Fruit fly (Drosophila melanogaster) whole organism, embryonic: Measurements from ENCODE around the gene CG33947.
A peak's percentile ranks its signal among the peaks of the same experiment; 100 is the strongest.

Source experiments
- Ada2b ChIP-seq: fragments of 200-800 bp; sonication (Bioruptor generic); IDR thresholded peaks from 2 replicates; pipeline ENCODE4 v1.3.6; 2022; ENCODE audit warnings: missing biosample characterization, missing genetic modification characterization
- Blimp-1 ChIP-seq: fragments of 200-800 bp; sonication (Bioruptor generic); optimal IDR thresholded peaks from 3 replicates; lab custom pipeline; 2018; ENCODE audit warnings: missing biosample characterization, missing genetic modification characterization, mild to moderate bottlenecking, moderate library complexity, missing genetic modification reagents
- CG11456 ChIP-seq: fragments of 200-800 bp; sonication (Bioruptor generic); IDR thresholded peaks from 3 replicates; pipeline ENCODE4 v1.3.6; 2022; ENCODE audit warnings: missing biosample characterization, missing genetic modification characterization
- CG12155 ChIP-seq: fragments of 200-800 bp; sonication (Bioruptor generic); optimal IDR thresholded peaks from 3 replicates; lab custom pipeline; 2016; ENCODE audit warnings: missing biosample characterization, missing genetic modification characterization
- CG13287 ChIP-seq: fragments of 200-800 bp; sonication (Bioruptor generic); IDR thresholded peaks from 2 replicates; pipeline ENCODE4 v1.3.6; 2022; ENCODE audit warnings: missing biosample characterization, missing genetic modification characterization; ENCODE audit not compliant: partially characterized antibody
- CG15073 ChIP-seq: fragments of 200-800 bp; sonication (Bioruptor generic); optimal IDR thresholded peaks from 2 replicates; lab custom pipeline; 2016; ENCODE audit warnings: missing biosample characterization, missing genetic modification characterization
- CG1529 ChIP-seq: fragments of 200-800 bp; sonication (Bioruptor generic); optimal IDR thresholded peaks from 3 replicates; lab custom pipeline; 2018; ENCODE audit warnings: missing biosample characterization, missing genetic modification characterization
- CG18476 ChIP-seq: fragments of 200-800 bp; sonication (Bioruptor generic); optimal IDR thresholded peaks from 2 replicates; lab custom pipeline; 2016; ENCODE audit warnings: missing biosample characterization, mild to moderate bottlenecking, missing genetic modification characterization
- CG18599 ChIP-seq: fragments of 200-800 bp; sonication (Bioruptor generic); optimal IDR thresholded peaks from 3 replicates; lab custom pipeline; 2017; ENCODE audit warnings: missing biosample characterization, missing genetic modification characterization, mild to moderate bottlenecking, moderate library complexity, missing genetic modification reagents
- CG2116 ChIP-seq: fragments of 200-800 bp; sonication (Bioruptor generic); optimal IDR thresholded peaks from 3 replicates; lab custom pipeline; 2018; ENCODE audit warnings: missing biosample characterization, mild to moderate bottlenecking, missing genetic modification characterization
- CG2202 ChIP-seq: fragments of 200-800 bp; sonication (Bioruptor generic); optimal IDR thresholded peaks from 2 replicates; lab custom pipeline; 2018; ENCODE audit warnings: missing biosample characterization, mild to moderate bottlenecking, missing genetic modification characterization
- CG6272 ChIP-seq: fragments of 200-800 bp; sonication (Bioruptor generic); IDR thresholded peaks from 2 replicates; pipeline ENCODE4 v1.3.6; 2022; ENCODE audit warnings: missing biosample characterization, missing genetic modification characterization
- CG6689 ChIP-seq: fragments of 200-800 bp; sonication (Bioruptor generic); IDR thresholded peaks from 2 replicates; pipeline ENCODE4 v1.3.6; 2022; ENCODE audit warnings: missing biosample characterization, missing genetic modification characterization
- CG8359 ChIP-seq: fragments of 200-800 bp; sonication (Bioruptor generic); optimal IDR thresholded peaks from 2 replicates; lab custom pipeline; 2017; ENCODE audit warnings: missing biosample characterization, mild to moderate bottlenecking, missing genetic modification characterization, borderline replicate concordance
- CG9215 ChIP-seq: fragments of 200-800 bp; sonication (Bioruptor generic); IDR thresholded peaks from 2 replicates; pipeline ENCODE4 v1.3.6; 2022; ENCODE audit warnings: missing biosample characterization, missing genetic modification characterization
- CG9609 ChIP-seq: fragments of 200-800 bp; sonication (Bioruptor generic); optimal IDR thresholded peaks from 3 replicates; lab custom pipeline; 2016; ENCODE audit warnings: missing biosample characterization, missing genetic modification characterization
- Camta ChIP-seq: fragments of 200-800 bp; sonication (Bioruptor generic); optimal IDR thresholded peaks from 2 replicates; lab custom pipeline; 2016; ENCODE audit warnings: missing biosample characterization, missing genetic modification characterization
- CoRest ChIP-seq: fragments of 200-800 bp; sonication (Bioruptor generic); optimal IDR thresholded peaks from 3 replicates; lab custom pipeline; 2018; ENCODE audit warnings: missing biosample characterization, mild to moderate bottlenecking, missing genetic modification characterization, moderate library complexity
- Dref ChIP-seq: fragments of 200-800 bp; sonication (Bioruptor generic); IDR thresholded peaks from 2 replicates; pipeline ENCODE4 v1.3.6; 2022; ENCODE audit warnings: missing biosample characterization, missing genetic modification characterization
- HmgZ ChIP-seq: fragments of 200-800 bp; sonication (Bioruptor generic); optimal IDR thresholded peaks from 2 replicates; lab custom pipeline; 2018; ENCODE audit warnings: missing biosample characterization, mild to moderate bottlenecking, missing genetic modification characterization
- Kr ChIP-seq: fragments of 200-800 bp; sonication (Bioruptor generic); optimal IDR thresholded peaks from 2 replicates; lab custom pipeline; 2017; ENCODE audit warnings: missing biosample characterization, mild to moderate bottlenecking, missing genetic modification characterization
- MESR4 ChIP-seq: fragments of 200-800 bp; sonication (Bioruptor generic); optimal IDR thresholded peaks from 2 replicates; lab custom pipeline; 2018; ENCODE audit warnings: missing biosample characterization, mild to moderate bottlenecking, missing genetic modification characterization, moderate library complexity
- Myb ChIP-seq: fragments of 200-800 bp; sonication (Bioruptor generic); optimal IDR thresholded peaks from 2 replicates; lab custom pipeline; 2016; ENCODE audit warnings: missing biosample characterization, missing genetic modification characterization
- NfI ChIP-seq: fragments of 200-800 bp; sonication (Bioruptor generic); optimal IDR thresholded peaks from 3 replicates; lab custom pipeline; 2018; ENCODE audit warnings: missing biosample characterization, mild to moderate bottlenecking, missing genetic modification characterization, moderate library complexity
- Optix ChIP-seq: fragments of 200-800 bp; sonication (Bioruptor generic); IDR thresholded peaks from 3 replicates; pipeline ENCODE4 v1.3.6; 2022; ENCODE audit warnings: missing biosample characterization, missing genetic modification characterization
- Poxn ChIP-seq: fragments of 200-800 bp; sonication (Bioruptor generic); IDR thresholded peaks from 2 replicates; pipeline ENCODE4 v1.3.6; 2022; ENCODE audit warnings: missing biosample characterization, missing genetic modification characterization
- Rfx ChIP-seq: fragments of 200-800 bp; sonication (Bioruptor generic); IDR thresholded peaks from 2 replicates; pipeline ENCODE4 v1.3.6; 2022; ENCODE audit warnings: missing biosample characterization, missing genetic modification characterization
- Spps ChIP-seq: fragments of 200-800 bp; sonication (Bioruptor generic); optimal IDR thresholded peaks from 2 replicates; lab custom pipeline; 2018; ENCODE audit warnings: missing biosample characterization, mild to moderate bottlenecking, missing genetic modification characterization
- Xrp1 ChIP-seq: fragments of 200-800 bp; sonication (Bioruptor generic); IDR thresholded peaks from 2 replicates; pipeline ENCODE4 v1.3.6; 2022; ENCODE audit warnings: missing biosample characterization, missing genetic modification characterization
- ab ChIP-seq: fragments of 200-800 bp; sonication (Bioruptor generic); optimal IDR thresholded peaks from 2 replicates; lab custom pipeline; 2016; ENCODE audit warnings: missing biosample characterization, missing genetic modification characterization
- bigmax ChIP-seq: fragments of 200-800 bp; sonication (Bioruptor generic); optimal IDR thresholded peaks from 2 replicates; lab custom pipeline; 2018; ENCODE audit warnings: missing biosample characterization, mild to moderate bottlenecking, missing genetic modification characterization
- crp ChIP-seq, 2 experiments: fragments of 200-800 bp; sonication (Bioruptor generic); optimal IDR thresholded peaks; 2 replicates in 1 of 2; 3 replicates in 1 of 2; lab custom pipeline; 2017; ENCODE audit warnings: missing biosample characterization in 2 of 2, missing genetic modification characterization in 2 of 2, mild to moderate bottlenecking in 1 of 2, moderate library complexity in 1 of 2
- dm ChIP-seq: fragments of 200-800 bp; sonication (Bioruptor generic); optimal IDR thresholded peaks from 3 replicates; lab custom pipeline; 2016; ENCODE audit warnings: missing biosample characterization, missing genetic modification characterization
- dpn ChIP-seq, 2 experiments: fragments of 200-800 bp; sonication (Bioruptor generic); optimal IDR thresholded peaks; 3 replicates each; lab custom pipeline; 2016; ENCODE audit warnings: missing biosample characterization in 2 of 2, missing genetic modification characterization in 2 of 2
- eyg ChIP-seq: fragments of 200-800 bp; sonication (Bioruptor generic); optimal IDR thresholded peaks from 3 replicates; lab custom pipeline; 2016; ENCODE audit warnings: missing biosample characterization, missing genetic modification characterization
- fu2 ChIP-seq: fragments of 200-800 bp; sonication (Bioruptor generic); optimal IDR thresholded peaks from 2 replicates; lab custom pipeline; 2016; ENCODE audit warnings: missing biosample characterization, missing genetic modification characterization
- ham ChIP-seq: fragments of 200-800 bp; sonication (Bioruptor generic); IDR thresholded peaks from 2 replicates; pipeline ENCODE4 v1.3.6; 2022; ENCODE audit warnings: missing biosample characterization, missing genetic modification characterization
- hb ChIP-seq: fragments of 200-800 bp; sonication (Bioruptor generic); IDR thresholded peaks from 3 replicates; pipeline ENCODE4 v1.3.6; 2022; ENCODE audit warnings: missing biosample characterization, missing genetic modification characterization; ENCODE audit not compliant: partially characterized antibody
- ind ChIP-seq: fragments of 200-800 bp; sonication (Bioruptor generic); optimal IDR thresholded peaks from 3 replicates; lab custom pipeline; 2016; ENCODE audit warnings: missing biosample characterization, missing genetic modification characterization
- jigr1 ChIP-seq: fragments of 200-800 bp; sonication (Bioruptor generic); IDR thresholded peaks from 3 replicates; pipeline ENCODE4 v1.3.6; 2022; ENCODE audit warnings: missing biosample characterization, missing genetic modification characterization
- kni ChIP-seq: fragments of 200-800 bp; sonication (Bioruptor generic); optimal IDR thresholded peaks from 3 replicates; lab custom pipeline; 2017; ENCODE audit warnings: mild to moderate bottlenecking, missing biosample characterization, missing genetic modification reagents, missing genetic modification characterization
- knrl ChIP-seq: fragments of 200-800 bp; sonication (Bioruptor generic); IDR thresholded peaks from 3 replicates; pipeline ENCODE4 v1.3.6; 2022; ENCODE audit warnings: missing biosample characterization, missing genetic modification characterization; ENCODE audit not compliant: partially characterized antibody
- pita ChIP-seq: fragments of 200-800 bp; sonication (Bioruptor generic); optimal IDR thresholded peaks from 2 replicates; lab custom pipeline; 2017; ENCODE audit warnings: missing biosample characterization, mild to moderate bottlenecking, missing genetic modification characterization
- pros ChIP-seq: fragments of 200-800 bp; sonication (Bioruptor generic); optimal IDR thresholded peaks from 3 replicates; lab custom pipeline; 2019; ENCODE audit warnings: missing biosample characterization, mild to moderate bottlenecking, missing genetic modification characterization, moderate library complexity
- pum ChIP-seq: fragments of 200-800 bp; sonication (Bioruptor generic); optimal IDR thresholded peaks from 2 replicates; lab custom pipeline; 2016; ENCODE audit warnings: missing biosample characterization, missing genetic modification characterization
- sd ChIP-seq: fragments of 200-800 bp; sonication (Bioruptor generic); optimal IDR thresholded peaks from 3 replicates; lab custom pipeline; 2018; ENCODE audit warnings: missing biosample characterization, mild to moderate bottlenecking, missing genetic modification characterization, moderate library complexity
- sima ChIP-seq: fragments of 200-800 bp; sonication (Bioruptor generic); optimal IDR thresholded peaks from 2 replicates; lab custom pipeline; 2016; ENCODE audit warnings: missing biosample characterization, missing genetic modification characterization
- slbo ChIP-seq: fragments of 200-800 bp; sonication (Bioruptor generic); IDR thresholded peaks from 2 replicates; pipeline ENCODE4 v1.3.6; 2022; ENCODE audit warnings: missing biosample characterization, missing genetic modification characterization
- sob ChIP-seq: fragments of 200-800 bp; sonication (Bioruptor generic); IDR thresholded peaks from 2 replicates; pipeline ENCODE4 v1.3.6; 2022; ENCODE audit warnings: missing biosample characterization, missing genetic modification characterization
- stc ChIP-seq: fragments of 200-800 bp; sonication (Bioruptor generic); IDR thresholded peaks from 2 replicates; pipeline ENCODE4 v1.3.6; 2022; ENCODE audit warnings: missing biosample characterization, missing genetic modification characterization
- unpg ChIP-seq: fragments of 200-800 bp; sonication (Bioruptor generic); optimal IDR thresholded peaks from 3 replicates; lab custom pipeline; 2018; ENCODE audit warnings: missing biosample characterization, mild to moderate bottlenecking, missing genetic modification characterization, moderate library complexity

The CG33947 gene

dm6 chr3L:11119901-11120418, 23.7 kb downstream of the CG33947 start (continued):
- TF ChIP-seq CG11456 (GFP tag; lab: Robert Waterston, UW), result no peak
- TF ChIP-seq sd, result peak; percentile 80
- no peak for TF ChIP-seq Poxn (GFP tag; lab: Robert Waterston, UW)
- TF ChIP-seq Xrp1 (GFP tag; lab: Robert Waterston, UW), result no peak; the same call in 1 of the 2 replicates
- no peak for TF ChIP-seq Optix (GFP tag; lab: Robert Waterston, UW)
- no peak for TF ChIP-seq MESR4 (GFP tag; lab: Kevin White, UChicago)
- no peak for TF ChIP-seq CG6272 (GFP tag; lab: Robert Waterston, UW)
- TF ChIP-seq CG15073, result no peak
- TF ChIP-seq CG2116 (GFP tag; lab: Kevin White, UChicago), result no peak
- no peak for TF ChIP-seq pita (GFP tag; lab: Kevin White, UChicago)
- peak; percentile 8 for TF ChIP-seq pros (GFP tag; lab: Kevin White, UChicago)
- no peak for TF ChIP-seq stc (GFP tag; lab: Robert Waterston, UW)
- TF ChIP-seq CG13287 (GFP tag; lab: Robert Waterston, UW), result no peak
- no peak for TF ChIP-seq Ada2b (GFP tag; lab: Robert Waterston, UW)
- no peak for TF ChIP-seq Kr (GFP tag; lab: Kevin White, UChicago)
- TF ChIP-seq sob (GFP tag; lab: Robert Waterston, UW), result peak; percentile 48
- TF ChIP-seq Camta (GFP tag; lab: Kevin White, UChicago), result no peak
- TF ChIP-seq Dref (GFP tag; lab: Robert Waterston, UW), result no peak
- TF ChIP-seq hb (GFP tag; lab: Robert Waterston, UW), result no peak
- TF ChIP-seq NfI (GFP tag; lab: Kevin White, UChicago), result no peak
- TF ChIP-seq slbo (GFP tag; lab: Robert Waterston, UW), result peak; percentile 40
- TF ChIP-seq Spps (tag; lab: Kevin White, UChicago), result no peak
- TF ChIP-seq Blimp-1 (GFP tag; lab: Kevin White, UChicago), result no peak
- TF ChIP-seq crp (GFP tag; optimal IDR thresholded peaks at IDR 0.05; lab: Kevin White, UChicago), result no peak
- peak; percentile 5 for TF ChIP-seq unpg (GFP tag; lab: Kevin White, UChicago)
- TF ChIP-seq ind (GFP tag; lab: Kevin White, UChicago), result no peak
- no peak for TF ChIP-seq knrl (GFP tag; lab: Robert Waterston, UW)
- no peak for TF ChIP-seq Myb (GFP tag; lab: Kevin White, UChicago)
- peak; percentile 67 for TF ChIP-seq CG18599 (GFP tag; lab: Kevin White, UChicago)
- TF ChIP-seq CG9609 (GFP tag; lab: Kevin White, UChicago), result no peak
- TF ChIP-seq kni (GFP tag; lab: Kevin White, UChicago), result peak; percentile 95
- TF ChIP-seq CG2202 (tag; lab: Kevin White, UChicago), result peak; percentile 25
- no peak for TF ChIP-seq pum (GFP tag; lab: Kevin White, UChicago)
- peak; percentile 30 for TF ChIP-seq CG1529 (GFP tag; lab: Kevin White, UChicago)
- no peak for TF ChIP-seq CG6689 (GFP tag; lab: Robert Waterston, UW)
- peak; percentile 48 for TF ChIP-seq HmgZ (tag; lab: Kevin White, UChicago)
- no peak for TF ChIP-seq eyg (GFP tag; lab: Kevin White, UChicago)
- TF ChIP-seq CG12155 (GFP tag; lab: Kevin White, UChicago), result peak; percentile 46
- no peak for TF ChIP-seq CG9215 (GFP tag; lab: Robert Waterston, UW)
- TF ChIP-seq ham, result no peak
- no peak for TF ChIP-seq jigr1 (GFP tag; lab: Robert Waterston, UW)
- no peak for TF ChIP-seq ab (GFP tag; lab: Kevin White, UChicago)
- no peak for TF ChIP-seq CG18476 (GFP tag; lab: Kevin White, UChicago)
- TF ChIP-seq dm (GFP tag; lab: Kevin White, UChicago), result no peak
- no peak for TF ChIP-seq CoRest (tag; lab: Kevin White, UChicago)
- no peak for TF ChIP-seq fu2
- no peak for TF ChIP-seq CG8359 (GFP tag; lab: Kevin White, UChicago)
- no peak for TF ChIP-seq sima (GFP tag; lab: Kevin White, UChicago)
- no peak for TF ChIP-seq bigmax (GFP tag; lab: Kevin White, UChicago)
- TF ChIP-seq Rfx (GFP tag; lab: Robert Waterston, UW), result no peak; the same call in 1 of the 2 replicates
- TF ChIP-seq dpn (GFP tag; optimal IDR thresholded peaks at IDR 0.05; lab: Kevin White, UChicago), result no peak
